Worm (Caenorhabditis elegans) whole organism, midembryonic: ENCODE measurements around the gene cex-2.

Source experiments
- T22C8.4 ChIP-seq: fragments of 200-800 bp; sonication (Bioruptor generic); IDR thresholded peaks from 2 replicates; pipeline ENCODE4 v1.3.6; 2022; ENCODE audit warnings: missing genetic modification characterization, missing compliant biosample characterization
- cog-1 ChIP-seq: sonication (generic microtip); optimal IDR thresholded peaks from 2 replicates; lab custom pipeline; 2016; ENCODE audit warnings: missing genetic modification characterization, missing compliant biosample characterization
- flt-1 ChIP-seq: fragments of 200-800 bp; sonication (Bioruptor generic); IDR thresholded peaks from 2 replicates; pipeline ENCODE4 v1.3.6; 2022; ENCODE audit warnings: missing genetic modification characterization, missing compliant biosample characterization
- klf-2 ChIP-seq: fragments of 200-800 bp; sonication (Bioruptor generic); conservative IDR thresholded peaks from 2 replicates; pipeline ENCODE4 v1.3.6; 2022; ENCODE audit warnings: missing genetic modification reagents, missing genetic modification characterization, missing compliant biosample characterization
- med-1 ChIP-seq: sonication (generic microtip); optimal IDR thresholded peaks from 2 replicates; lab custom pipeline; 2017; ENCODE audit warnings: missing genetic modification characterization, mild to moderate bottlenecking, missing compliant biosample characterization, antibody characterized with exemption, missing genetic modification reagents; ENCODE audit not compliant: insufficient read depth
- ref-1 ChIP-seq: fragments of 200-800 bp; sonication (Bioruptor generic); conservative IDR thresholded peaks from 2 replicates; pipeline ENCODE4 v1.3.6; 2022; ENCODE audit warnings: missing genetic modification reagents, missing genetic modification characterization, missing compliant biosample characterization
- tab-1 ChIP-seq: fragments of 200-800 bp; sonication (Bioruptor generic); IDR thresholded peaks from 2 replicates; pipeline ENCODE4 v1.3.6; 2022; ENCODE audit warnings: missing genetic modification characterization, missing compliant biosample characterization
- ztf-23 ChIP-seq: fragments of 200-800 bp; sonication (Bioruptor generic); IDR thresholded peaks from 2 replicates; pipeline ENCODE4 v1.3.6; 2022; ENCODE audit warnings: missing genetic modification reagents, missing genetic modification characterization, missing compliant biosample characterization
- ztf-29 ChIP-seq: fragments of 200-800 bp; sonication (Bioruptor generic); IDR thresholded peaks from 2 replicates; pipeline ENCODE4 v1.3.6; 2022; ENCODE audit warnings: missing genetic modification reagents, missing genetic modification characterization, missing compliant biosample characterization

DNA sequence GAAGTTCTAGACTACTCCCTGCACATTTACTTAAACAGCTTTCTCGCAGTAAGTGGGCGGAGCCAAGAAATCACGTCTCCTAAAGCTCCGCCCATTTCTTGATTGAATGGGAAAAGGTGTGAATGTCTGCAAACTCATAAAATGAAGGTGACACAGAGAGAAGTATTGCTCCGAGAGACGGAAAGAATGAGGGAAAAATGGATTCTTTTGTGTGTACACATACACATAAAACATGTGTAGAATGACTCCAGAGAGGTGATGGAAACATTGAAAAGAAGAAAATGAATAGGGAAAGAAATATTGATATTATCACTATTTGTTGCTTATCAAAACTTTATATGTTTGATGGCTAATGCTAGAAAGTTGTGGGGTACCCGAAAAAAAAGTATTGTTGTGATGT is 16.3 kb upstream of the cex-2 start:
- no peak for TF ChIP-seq ref-1
- TF ChIP-seq ztf-23 (GFP tag; lab: Robert Waterston, UW) = no peak
- TF ChIP-seq cog-1 (tag; lab: Kevin White, UChicago) = no peak
- TF ChIP-seq med-1 (GFP tag; lab: Kevin White, UChicago) = no peak
- TF ChIP-seq flt-1 (GFP tag; lab: Robert Waterston, UW) = no peak
- no peak for TF ChIP-seq T22C8.4
- TF ChIP-seq ztf-29 (GFP tag; lab: Robert Waterston, UW) = no peak
- no peak for TF ChIP-seq tab-1 (GFP tag; lab: Robert Waterston, UW)
- no peak for TF ChIP-seq klf-2 (GFP tag; lab: Robert Waterston, UW)
